Worm (Caenorhabditis elegans) whole organism, L2 larva: ENCODE results near the gene srw-54.

ENCODE experiments used
- aly-2 ChIP-seq: fragments of 150-350 bp; optimal IDR thresholded peaks from 2 replicates; lab custom pipeline; 2014; ENCODE audit warnings: missing biosample characterization, missing genetic modification characterization
- gmeb-1 ChIP-seq: fragments of 150-350 bp; optimal IDR thresholded peaks from 2 replicates; lab custom pipeline; 2014; ENCODE audit warnings: missing biosample characterization, missing genetic modification characterization
- mab-5 ChIP-seq: fragments of 150-350 bp; optimal IDR thresholded peaks from 2 replicates; lab custom pipeline; 2014; ENCODE audit warnings: missing biosample characterization, missing genetic modification characterization
- unc-62 ChIP-seq: fragments of 150-350 bp; optimal IDR thresholded peaks from 2 replicates; lab custom pipeline; 2014; ENCODE audit warnings: missing biosample characterization, missing genetic modification reagents, missing genetic modification characterization

DNA sequence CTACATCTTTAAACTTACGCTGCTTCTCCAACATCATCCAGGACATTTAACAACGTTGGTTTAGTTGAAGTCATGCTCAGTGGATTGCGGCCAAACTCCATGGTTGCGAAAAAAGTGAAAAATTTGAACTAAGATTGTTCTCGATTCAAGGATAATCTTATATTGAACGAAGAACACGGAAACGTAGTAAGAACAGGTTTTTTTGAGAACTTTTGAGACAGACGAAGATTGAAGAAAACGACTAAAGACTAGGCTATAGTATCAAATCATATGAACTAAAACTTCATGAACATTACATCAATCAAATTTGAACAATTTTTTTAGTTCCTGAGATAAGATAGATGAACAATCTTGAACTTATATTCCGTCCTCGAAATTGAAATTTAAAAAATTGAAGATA, 36.0 kb downstream of the srw-54 start, which contains the start of gene W06G6.10:
- TF ChIP-seq mab-5 (tag; lab: Kevin White, UChicago), result no peak
- TF ChIP-seq unc-62, result no peak
- no peak for TF ChIP-seq aly-2 (tag; lab: Kevin White, UChicago)
- no peak for TF ChIP-seq gmeb-1 (tag; lab: Kevin White, UChicago)
